Fruit fly (Drosophila melanogaster) whole organism, embryonic: ENCODE measurements around the gene lgs.
A peak's percentile ranks its signal among the peaks of the same experiment; 100 is the strongest.

ENCODE experiments used
- Asciz ChIP-seq: fragments of 200-800 bp; sonication (Bioruptor generic); optimal IDR thresholded peaks from 2 replicates; lab custom pipeline; 2017; ENCODE audit warnings: missing biosample characterization, mild to moderate bottlenecking, missing genetic modification characterization, missing genetic modification reagents
- Atf6 ChIP-seq: fragments of 200-800 bp; sonication (Bioruptor generic); IDR thresholded peaks from 2 replicates; pipeline ENCODE4 v1.3.6; 2022; ENCODE audit warnings: missing biosample characterization, missing genetic modification characterization
- Awh ChIP-seq: fragments of 200-800 bp; sonication (Bioruptor generic); IDR thresholded peaks from 2 replicates; pipeline ENCODE4, ENCODE4 v1.3.6; 2022; ENCODE audit warnings: missing biosample characterization, missing genetic modification characterization
- Bgb ChIP-seq: fragments of 200-800 bp; sonication (Bioruptor generic); IDR thresholded peaks from 2 replicates; pipeline ENCODE4 v1.3.6; 2022; ENCODE audit warnings: missing biosample characterization, missing genetic modification characterization; ENCODE audit not compliant: partially characterized antibody
- Bteb2 ChIP-seq: fragments of 200-800 bp; sonication (Bioruptor generic); optimal IDR thresholded peaks from 2 replicates; lab custom pipeline; 2016; ENCODE audit warnings: missing biosample characterization, missing genetic modification characterization
- CG10267 ChIP-seq: fragments of 200-800 bp; sonication (Bioruptor generic); optimal IDR thresholded peaks from 2 replicates; lab custom pipeline; 2018; ENCODE audit warnings: missing biosample characterization, mild to moderate bottlenecking, missing genetic modification characterization, moderate library complexity
- CG11560 ChIP-seq: fragments of 200-800 bp; sonication (Bioruptor generic); IDR thresholded peaks from 3 replicates; pipeline ENCODE4 v1.3.6; 2022; ENCODE audit warnings: missing biosample characterization, missing genetic modification characterization
- CG11723 ChIP-seq: fragments of 200-800 bp; sonication (Bioruptor generic); optimal IDR thresholded peaks from 2 replicates; lab custom pipeline; 2017; ENCODE audit warnings: missing biosample characterization, mild to moderate bottlenecking, missing genetic modification characterization
- CG12071 ChIP-seq: fragments of 200-800 bp; sonication (Bioruptor generic); optimal IDR thresholded peaks from 3 replicates; lab custom pipeline; 2018; ENCODE audit warnings: missing biosample characterization, mild to moderate bottlenecking, missing genetic modification characterization
- CG15073 ChIP-seq: fragments of 200-800 bp; sonication (Bioruptor generic); optimal IDR thresholded peaks from 2 replicates; lab custom pipeline; 2016; ENCODE audit warnings: missing biosample characterization, missing genetic modification characterization
- CG16813 ChIP-seq: fragments of 200-800 bp; sonication (Bioruptor generic); IDR thresholded peaks from 3 replicates; pipeline ENCODE4 v1.3.6; 2022; ENCODE audit warnings: missing biosample characterization, missing genetic modification characterization; ENCODE audit not compliant: partially characterized antibody
- CG16863 ChIP-seq: fragments of 200-800 bp; sonication (Bioruptor generic); optimal IDR thresholded peaks from 3 replicates; lab custom pipeline; 2016; ENCODE audit warnings: missing biosample characterization, missing genetic modification characterization
- CG17385 ChIP-seq: fragments of 200-800 bp; sonication (Bioruptor generic); optimal IDR thresholded peaks from 3 replicates; lab custom pipeline; 2018; ENCODE audit warnings: missing biosample characterization, mild to moderate bottlenecking, missing genetic modification characterization
- CG2199 ChIP-seq: fragments of 200-800 bp; sonication (Bioruptor generic); IDR thresholded peaks from 3 replicates; pipeline ENCODE4 v1.3.6; 2022; ENCODE audit warnings: missing biosample characterization, missing genetic modification characterization
- CG2678 ChIP-seq: fragments of 200-800 bp; sonication (Bioruptor generic); optimal IDR thresholded peaks from 3 replicates; lab custom pipeline; 2019; ENCODE audit warnings: missing biosample characterization, mild to moderate bottlenecking, missing genetic modification characterization, moderate library complexity
- CG3847 ChIP-seq: fragments of 200-800 bp; sonication (Bioruptor generic); IDR thresholded peaks from 2 replicates; pipeline ENCODE4 v1.3.6; 2022; ENCODE audit warnings: missing biosample characterization, missing genetic modification characterization
- CG4404 ChIP-seq: fragments of 200-800 bp; sonication (Bioruptor generic); IDR thresholded peaks from 2 replicates; pipeline ENCODE4 v1.3.6; 2022; ENCODE audit warnings: missing biosample characterization, missing genetic modification characterization
- CG6272 ChIP-seq: fragments of 200-800 bp; sonication (Bioruptor generic); IDR thresholded peaks from 2 replicates; pipeline ENCODE4 v1.3.6; 2022; ENCODE audit warnings: missing biosample characterization, missing genetic modification characterization
- CTCF ChIP-seq: fragments of 200-800 bp; sonication (Bioruptor generic); optimal IDR thresholded peaks from 2 replicates; lab custom pipeline; 2017; ENCODE audit warnings: missing biosample characterization, mild to moderate bottlenecking, missing genetic modification characterization, moderate library complexity
- CoRest ChIP-seq: fragments of 200-800 bp; sonication (Bioruptor generic); optimal IDR thresholded peaks from 3 replicates; lab custom pipeline; 2018; ENCODE audit warnings: missing biosample characterization, mild to moderate bottlenecking, missing genetic modification characterization, moderate library complexity
- Eip74EF ChIP-seq, 2 experiments: fragments of 200-800 bp in 1 of 2; fragments of >200 bp in 1 of 2; sonication (Bioruptor generic) in 1 of 2; optimal IDR thresholded peaks; 2 replicates each; lab custom pipeline; 2017 to 2019; ENCODE audit warnings: missing biosample characterization in 2 of 2, missing genetic modification characterization in 2 of 2, mild to moderate bottlenecking in 1 of 2, moderate library complexity in 1 of 2
- Kr ChIP-seq: fragments of 200-800 bp; sonication (Bioruptor generic); optimal IDR thresholded peaks from 2 replicates; lab custom pipeline; 2017; ENCODE audit warnings: missing biosample characterization, mild to moderate bottlenecking, missing genetic modification characterization
- Med ChIP-seq: fragments of 200-800 bp; sonication (Bioruptor generic); peaks from one replicate; lab custom pipeline; 2016; ENCODE audit warnings: missing biosample characterization, missing genetic modification characterization, mild to moderate bottlenecking, inconsistent platforms, moderate library complexity
- NC2β ChIP-seq: fragments of 200-800 bp; sonication (Bioruptor generic); optimal IDR thresholded peaks from 2 replicates; lab custom pipeline; 2016; ENCODE audit warnings: missing biosample characterization, missing genetic modification characterization
- NFAT ChIP-seq: fragments of 200-800 bp; sonication (Bioruptor generic); IDR thresholded peaks from 2 replicates; pipeline ENCODE4 v1.3.6; 2022; ENCODE audit warnings: missing biosample characterization, missing genetic modification characterization
- Rx ChIP-seq: fragments of 200-800 bp; sonication (Bioruptor generic); IDR thresholded peaks from 2 replicates; pipeline ENCODE4 v1.3.6; 2022; ENCODE audit warnings: missing biosample characterization, missing genetic modification characterization
- Usf ChIP-seq: fragments of 200-800 bp; sonication (Bioruptor generic); optimal IDR thresholded peaks from 2 replicates; lab custom pipeline; 2017; ENCODE audit warnings: missing genotype, missing biosample characterization, missing genetic modification characterization
- abd-A ChIP-seq: fragments of 200-800 bp; sonication (Bioruptor generic); optimal IDR thresholded peaks from 3 replicates; lab custom pipeline; 2019; ENCODE audit warnings: missing biosample characterization, mild to moderate bottlenecking, missing genetic modification characterization, moderate library complexity
- ash1 ChIP-seq: fragments of 200-800 bp; sonication (Bioruptor generic); optimal IDR thresholded peaks from 2 replicates; lab custom pipeline; 2018; ENCODE audit warnings: missing biosample characterization, mild to moderate bottlenecking, missing genetic modification characterization
- bbx ChIP-seq: fragments of 200-800 bp; sonication (Bioruptor generic); IDR thresholded peaks from 2 replicates; pipeline ENCODE4 v1.3.6; 2022; ENCODE audit warnings: missing biosample characterization, missing genetic modification characterization; ENCODE audit not compliant: partially characterized antibody
- btn ChIP-seq: fragments of 200-800 bp; sonication (Bioruptor generic); optimal IDR thresholded peaks from 2 replicates; lab custom pipeline; 2016; ENCODE audit warnings: missing biosample characterization, missing genetic modification characterization
- cad ChIP-seq: fragments of >200 bp; optimal IDR thresholded peaks from 2 replicates; lab custom pipeline; 2017; ENCODE audit warnings: missing biosample characterization, missing genetic modification characterization
- chinmo ChIP-seq: fragments of 200-800 bp; sonication (Bioruptor generic); IDR thresholded peaks from 4 replicates; pipeline ENCODE4 v1.3.6; 2022; ENCODE audit warnings: missing biosample characterization, missing genetic modification characterization; ENCODE audit not compliant: partially characterized antibody
- croc ChIP-seq: fragments of 200-800 bp; sonication (Bioruptor generic); conservative IDR thresholded peaks from 3 replicates; pipeline ENCODE4 v1.3.6; 2022; ENCODE audit warnings: missing biosample characterization, missing genetic modification characterization
- eve ChIP-seq, 2 experiments: fragments of >200 bp; optimal IDR thresholded peaks; 2 replicates each; lab custom pipeline; 2017; ENCODE audit warnings: missing biosample characterization in 2 of 2, missing genetic modification characterization in 2 of 2
- gcm ChIP-seq: fragments of 200-800 bp; sonication (Bioruptor generic); optimal IDR thresholded peaks from 2 replicates; lab custom pipeline; 2019; ENCODE audit warnings: missing biosample characterization, mild to moderate bottlenecking, missing genetic modification characterization, moderate library complexity
- hth ChIP-seq: fragments of >200 bp; optimal IDR thresholded peaks from 2 replicates; lab custom pipeline; 2017; ENCODE audit warnings: inconsistent platforms
- lbe ChIP-seq: fragments of 200-800 bp; sonication (Bioruptor generic); optimal IDR thresholded peaks from 2 replicates; lab custom pipeline; 2016; ENCODE audit warnings: missing biosample characterization, mild to moderate bottlenecking, missing genetic modification characterization
- nmo ChIP-seq: fragments of 200-800 bp; sonication (Bioruptor generic); optimal IDR thresholded peaks from 2 replicates; lab custom pipeline; 2018; ENCODE audit warnings: missing biosample characterization, mild to moderate bottlenecking, missing genetic modification characterization, moderate library complexity
- nom ChIP-seq: fragments of 200-800 bp; sonication (Bioruptor generic); optimal IDR thresholded peaks from 2 replicates; lab custom pipeline; 2017; ENCODE audit warnings: missing biosample characterization, missing genetic modification characterization, mild to moderate bottlenecking, moderate library complexity, missing genetic modification reagents
- onecut ChIP-seq: fragments of 200-800 bp; sonication (Bioruptor generic); IDR thresholded peaks from 2 replicates; pipeline ENCODE4 v1.3.6; 2022; ENCODE audit warnings: missing biosample characterization, missing genetic modification characterization
- pb ChIP-seq: fragments of 200-800 bp; sonication (Bioruptor generic); optimal IDR thresholded peaks from 3 replicates; lab custom pipeline; 2016; ENCODE audit warnings: missing biosample characterization, missing genetic modification characterization
- pita ChIP-seq: fragments of 200-800 bp; sonication (Bioruptor generic); optimal IDR thresholded peaks from 2 replicates; lab custom pipeline; 2017; ENCODE audit warnings: missing biosample characterization, mild to moderate bottlenecking, missing genetic modification characterization
- sens ChIP-seq: fragments of 200-800 bp; sonication (Bioruptor generic); peaks from one replicate; lab custom pipeline; 2016; ENCODE audit warnings: missing biosample characterization, missing genetic modification characterization
- stc ChIP-seq: fragments of 200-800 bp; sonication (Bioruptor generic); IDR thresholded peaks from 2 replicates; pipeline ENCODE4 v1.3.6; 2022; ENCODE audit warnings: missing biosample characterization, missing genetic modification characterization
- sug ChIP-seq: fragments of 200-800 bp; optimal IDR thresholded peaks from 2 replicates; lab custom pipeline; 2019; ENCODE audit warnings: missing biosample characterization, mild to moderate bottlenecking, missing genetic modification characterization, moderate library complexity
- trem ChIP-seq: fragments of 200-800 bp; optimal IDR thresholded peaks from 3 replicates; lab custom pipeline; 2019; ENCODE audit warnings: missing biosample characterization, mild to moderate bottlenecking, missing genetic modification characterization, moderate library complexity
- tx ChIP-seq: fragments of 200-800 bp; sonication (Bioruptor generic); optimal IDR thresholded peaks from 2 replicates; lab custom pipeline; 2016; ENCODE audit warnings: missing biosample characterization, missing genetic modification characterization
- unc-4 ChIP-seq: fragments of 200-800 bp; sonication (Bioruptor generic); IDR thresholded peaks from 2 replicates; pipeline ENCODE4 v1.3.6; 2022; ENCODE audit warnings: missing biosample characterization, missing genetic modification characterization; ENCODE audit not compliant: partially characterized antibody
- usp ChIP-seq: fragments of >200 bp; optimal IDR thresholded peaks from 2 replicates; lab custom pipeline; 2017; ENCODE audit warnings: missing biosample characterization, missing genetic modification characterization
- vfl ChIP-seq: fragments of 200-800 bp; sonication (Bioruptor generic); optimal IDR thresholded peaks from 2 replicates; lab custom pipeline; 2016; ENCODE audit warnings: missing biosample characterization, missing genetic modification characterization
- zfh2 ChIP-seq: fragments of 200-800 bp; sonication (Bioruptor generic); optimal IDR thresholded peaks from 2 replicates; lab custom pipeline; 2016; ENCODE audit warnings: missing biosample characterization, missing genetic modification characterization

The lgs gene

dm6 chr4:490111-490510 lies 46.4 kb upstream of the lgs start:
- TF ChIP-seq chinmo (GFP tag; lab: Robert Waterston, UW): 0 out of 4 replicates have a peak, but pooled peaks have one; percentile 13
- peak; percentile 66 for TF ChIP-seq CTCF
- TF ChIP-seq CG11723 (GFP tag; lab: Kevin White, UChicago): no peak
- no peak for TF ChIP-seq CG12071 (GFP tag; lab: Kevin White, UChicago)
- TF ChIP-seq CG16813 (GFP tag; lab: Robert Waterston, UW): no peak
- TF ChIP-seq nom: peak; percentile 28
- TF ChIP-seq Bgb (GFP tag; lab: Robert Waterston, UW): peak; percentile 13; the same call in 1 of the 2 replicates
- TF ChIP-seq Awh: no peak
- TF ChIP-seq vfl (GFP tag; lab: Kevin White, UChicago): no peak
- TF ChIP-seq CG2199 (GFP tag; lab: Robert Waterston, UW): peak; percentile 97
- TF ChIP-seq sens: peak; percentile 22

- TF ChIP-seq zfh2 (GFP tag; lab: Kevin White, UChicago) (no peak), abd-A (peak; percentile 53), Asciz (GFP tag; lab: Kevin White, UChicago) (peak; percentile 25), Rx (GFP tag; lab: Robert Waterston, UW) (no peak), NFAT (GFP tag; lab: Robert Waterston, UW) (no peak), btn (GFP tag; lab: Kevin White, UChicago) (peak; percentile 37), CG17385 (GFP tag; lab: Kevin White, UChicago) (no peak), trem (tag; lab: Kevin White, UChicago) (no peak), CG6272 (GFP tag; lab: Robert Waterston, UW) (no peak), CG4404 (GFP tag; lab: Robert Waterston, UW) (no peak), lbe (GFP tag; lab: Kevin White, UChicago) (no peak), croc (GFP tag; lab: Robert Waterston, UW) (0 out of 3 replicates have a peak, but pooled peaks have one; percentile 26), tx (GFP tag; lab: Kevin White, UChicago) (no peak), usp (GFP tag; lab: Kevin White, UChicago) (no peak), pb (GFP tag; lab: Kevin White, UChicago) (no peak), ash1 (GFP tag; lab: Kevin White, UChicago) (no peak), CG3847 (GFP tag; lab: Robert Waterston, UW) (no peak), CG11560 (tag; lab: Robert Waterston, UW) (no peak), eve (GFP tag; optimal IDR thresholded peaks at IDR 0.05; lab: Kevin White, UChicago) (peak in 1 of 2 experiments; percentile 42), unc-4 (no peak), stc (GFP tag; lab: Robert Waterston, UW) (0 out of 2 replicates have a peak, but pooled peaks have one; percentile 31), CG16863 (GFP tag; lab: Kevin White, UChicago) (peak; percentile 72), NC2β (no peak), onecut (peak; percentile 96), gcm (GFP tag; lab: Kevin White, UChicago) (no peak), Usf (GFP tag; lab: Kevin White, UChicago) (no peak), CoRest (tag; lab: Kevin White, UChicago) (peak; percentile 43), nmo (GFP tag; lab: Kevin White, UChicago) (no peak), Eip74EF (GFP tag; optimal IDR thresholded peaks at IDR 0.05; lab: Kevin White, UChicago) (peak in 1 of 2 experiments; percentile 13), Med (GFP tag; lab: Kevin White, UChicago) (peak; percentile 9), hth (lab: Kevin White, UChicago) (no peak), Atf6 (GFP tag; lab: Robert Waterston, UW) (0 out of 2 replicates have a peak, but pooled peaks have one; percentile 1), Kr (GFP tag; lab: Kevin White, UChicago) (no peak), CG10267 (tag; lab: Kevin White, UChicago) (no peak), cad (GFP tag; lab: Kevin White, UChicago) (no peak), sug (tag; lab: Kevin White, UChicago) (peak; percentile 34), CG15073 (GFP tag; lab: Kevin White, UChicago) (peak; percentile 27), CG2678 (tag; lab: Kevin White, UChicago) (no peak), Bteb2 (GFP tag; lab: Kevin White, UChicago) (peak; percentile 43), bbx (GFP tag; lab: Robert Waterston, UW) (0 out of 2 replicates have a peak, but pooled peaks have one; percentile 27), pita (no peak)
Measured at dm6 chr4:489561-489881, 45.8 kb upstream of the lgs start.
